Worm (Caenorhabditis elegans) whole organism, L2 larva: Measurements from ENCODE around the gene C50E3.15.

Experiments
- aly-2 ChIP-seq: fragments of 150-350 bp; optimal IDR thresholded peaks from 2 replicates; lab custom pipeline; 2014; ENCODE audit warnings: missing biosample characterization, missing genetic modification characterization
- blmp-1 ChIP-seq: sonication (generic microtip); optimal IDR thresholded peaks from 2 replicates; lab custom pipeline; 2017; ENCODE audit warnings: missing genetic modification characterization, mild to moderate bottlenecking, missing compliant biosample characterization, antibody characterized with exemption, moderate library complexity; ENCODE audit not compliant: insufficient read depth
- egl-27 ChIP-seq: sonication (generic microtip); optimal IDR thresholded peaks from 3 replicates; lab custom pipeline; 2017; ENCODE audit warnings: missing biosample characterization, missing genetic modification reagents, missing genetic modification characterization
- nhr-11 ChIP-seq: fragments of 150-350 bp; optimal IDR thresholded peaks from 2 replicates; lab custom pipeline; 2014; ENCODE audit warnings: missing biosample characterization, missing genetic modification characterization

DNA sequence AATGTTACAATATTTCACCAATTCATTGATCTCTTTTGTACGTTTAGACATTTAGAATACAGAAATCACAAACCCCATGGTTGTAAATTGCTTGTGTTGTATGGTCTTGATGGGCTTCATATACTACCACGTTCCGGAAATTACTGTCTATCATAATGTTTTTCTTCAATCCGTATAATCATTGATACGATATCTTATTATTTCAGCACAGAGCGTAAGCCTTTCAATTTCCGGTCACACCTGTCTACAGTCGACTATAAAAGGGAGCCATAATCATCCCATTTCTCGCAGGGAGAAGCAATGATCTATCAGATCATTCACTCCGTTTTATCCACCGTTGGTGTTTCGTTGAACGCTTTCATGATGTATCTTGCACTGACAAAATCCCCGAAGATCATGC is 11.3 kb downstream of the C50E3.15 start, which contains the start of gene srd-30:
- no peak for TF ChIP-seq nhr-11 (tag; lab: Kevin White, UChicago)
- TF ChIP-seq egl-27 (tag; lab: Kevin White, UChicago) = no peak
- TF ChIP-seq blmp-1 = no peak
- TF ChIP-seq aly-2 = no peak
